Fruit fly (Drosophila melanogaster) whole organism, embryonic: Measurements from ENCODE around the gene CG33946.

Source experiments
- ATbp ChIP-seq: fragments of 200-800 bp; sonication (Bioruptor generic); optimal IDR thresholded peaks from 2 replicates; lab custom pipeline; 2017; ENCODE audit warnings: missing biosample characterization, mild to moderate bottlenecking, missing genetic modification characterization, missing genetic modification reagents
- Bgb ChIP-seq: fragments of 200-800 bp; sonication (Bioruptor generic); IDR thresholded peaks from 2 replicates; pipeline ENCODE4 v1.3.6; 2022; ENCODE audit warnings: missing biosample characterization, missing genetic modification characterization; ENCODE audit not compliant: partially characterized antibody
- BtbVII ChIP-seq: fragments of 200-800 bp; sonication (Bioruptor generic); optimal IDR thresholded peaks from 3 replicates; lab custom pipeline; 2017; ENCODE audit warnings: missing biosample characterization, mild to moderate bottlenecking, missing genetic modification characterization
- CG11504 ChIP-seq: fragments of 200-800 bp; sonication (Bioruptor generic); optimal IDR thresholded peaks from 3 replicates; lab custom pipeline; 2019; ENCODE audit warnings: missing biosample characterization, mild to moderate bottlenecking, missing genetic modification characterization, moderate library complexity
- CG14050 ChIP-seq: fragments of 200-800 bp; sonication (Bioruptor generic); IDR thresholded peaks from 3 replicates; pipeline ENCODE4 v1.3.6; 2022; ENCODE audit warnings: missing biosample characterization, missing genetic modification characterization
- CG15479 ChIP-seq: fragments of 200-800 bp; sonication (Bioruptor generic); optimal IDR thresholded peaks from 3 replicates; lab custom pipeline; 2019; ENCODE audit warnings: missing biosample characterization, mild to moderate bottlenecking, missing genetic modification characterization, moderate library complexity
- CG15514 ChIP-seq: fragments of 200-800 bp; sonication (Bioruptor generic); optimal IDR thresholded peaks from 3 replicates; lab custom pipeline; 2017; ENCODE audit warnings: missing biosample characterization, missing genetic modification characterization, mild to moderate bottlenecking, moderate library complexity, missing genetic modification reagents
- CG1603 ChIP-seq: fragments of 200-800 bp; sonication (Bioruptor generic); optimal IDR thresholded peaks from 2 replicates; lab custom pipeline; 2019; ENCODE audit warnings: missing biosample characterization, mild to moderate bottlenecking, missing genetic modification characterization, moderate library complexity
- CG1647 ChIP-seq: fragments of 200-800 bp; sonication (Bioruptor generic); optimal IDR thresholded peaks from 3 replicates; lab custom pipeline; 2016; ENCODE audit warnings: missing biosample characterization, missing genetic modification characterization
- CG17612 ChIP-seq: fragments of 200-800 bp; sonication (Bioruptor generic); IDR thresholded peaks from 2 replicates; pipeline ENCODE4 v1.3.6; 2022; ENCODE audit warnings: missing biosample characterization, missing genetic modification characterization
- CG2120 ChIP-seq: fragments of 200-800 bp; sonication (Bioruptor generic); optimal IDR thresholded peaks from 3 replicates; lab custom pipeline; 2016; ENCODE audit warnings: missing biosample characterization, missing genetic modification characterization
- CG2875 ChIP-seq: fragments of 200-800 bp; sonication (Bioruptor generic); optimal IDR thresholded peaks from 2 replicates; lab custom pipeline; 2017; ENCODE audit warnings: missing biosample characterization, mild to moderate bottlenecking, missing genetic modification characterization, missing genetic modification reagents
- CG34224 ChIP-seq: fragments of 200-800 bp; sonication (Bioruptor generic); IDR thresholded peaks from 3 replicates; pipeline ENCODE4 v1.3.6; 2022; ENCODE audit warnings: missing biosample characterization, missing genetic modification characterization; ENCODE audit not compliant: partially characterized antibody
- CG3995 ChIP-seq: fragments of 200-800 bp; sonication (Bioruptor generic); optimal IDR thresholded peaks from 3 replicates; lab custom pipeline; 2016; ENCODE audit warnings: missing biosample characterization, missing genetic modification characterization
- CG42726 ChIP-seq: fragments of 200-800 bp; sonication (Bioruptor generic); IDR thresholded peaks from 2 replicates; pipeline ENCODE4 v1.3.6; 2022; ENCODE audit warnings: missing biosample characterization, missing genetic modification characterization; ENCODE audit not compliant: partially characterized antibody
- CG6689 ChIP-seq: fragments of 200-800 bp; sonication (Bioruptor generic); IDR thresholded peaks from 2 replicates; pipeline ENCODE4 v1.3.6; 2022; ENCODE audit warnings: missing biosample characterization, missing genetic modification characterization
- CG6765 ChIP-seq: fragments of 200-800 bp; sonication (Bioruptor generic); optimal IDR thresholded peaks from 3 replicates; lab custom pipeline; 2017; ENCODE audit warnings: missing biosample characterization, mild to moderate bottlenecking, missing genetic modification characterization
- CG7928 ChIP-seq: fragments of 200-800 bp; sonication (Bioruptor generic); optimal IDR thresholded peaks from 2 replicates; lab custom pipeline; 2017; ENCODE audit warnings: missing biosample characterization, mild to moderate bottlenecking, missing genetic modification characterization
- CG8765 ChIP-seq: fragments of 200-800 bp; sonication (Bioruptor generic); IDR thresholded peaks from 2 replicates; pipeline ENCODE4 v1.3.6; 2022; ENCODE audit warnings: missing biosample characterization, missing genetic modification characterization
- CG9817 ChIP-seq: fragments of 200-800 bp; sonication (Bioruptor generic); optimal IDR thresholded peaks from 2 replicates; lab custom pipeline; 2018; ENCODE audit warnings: missing biosample characterization, mild to moderate bottlenecking, missing genetic modification characterization, moderate library complexity
- D19B ChIP-seq: fragments of 200-800 bp; sonication (Bioruptor generic); optimal IDR thresholded peaks from 2 replicates; lab custom pipeline; 2017; ENCODE audit warnings: missing biosample characterization, mild to moderate bottlenecking, missing genetic modification characterization
- Dad ChIP-seq: fragments of 200-800 bp; sonication (Bioruptor generic); optimal IDR thresholded peaks from 3 replicates; lab custom pipeline; 2016; ENCODE audit warnings: missing biosample characterization, missing genetic modification characterization
- Dp ChIP-seq: fragments of 200-800 bp; sonication (Bioruptor generic); optimal IDR thresholded peaks from 2 replicates; lab custom pipeline; 2018; ENCODE audit warnings: missing biosample characterization, mild to moderate bottlenecking, missing genetic modification characterization, moderate library complexity
- HmgZ ChIP-seq: fragments of 200-800 bp; sonication (Bioruptor generic); optimal IDR thresholded peaks from 2 replicates; lab custom pipeline; 2018; ENCODE audit warnings: missing biosample characterization, mild to moderate bottlenecking, missing genetic modification characterization
- MBD-R2 ChIP-seq: fragments of 200-800 bp; sonication (Bioruptor generic); IDR thresholded peaks from 2 replicates; pipeline ENCODE4 v1.3.6; 2022; ENCODE audit warnings: missing biosample characterization, missing genetic modification characterization
- PHDP ChIP-seq: fragments of 200-800 bp; sonication (Bioruptor generic); optimal IDR thresholded peaks from 3 replicates; lab custom pipeline; 2018; ENCODE audit warnings: missing biosample characterization, mild to moderate bottlenecking, missing genetic modification characterization, moderate library complexity
- Sox100B ChIP-seq: fragments of 200-800 bp; sonication (Bioruptor generic); optimal IDR thresholded peaks from 3 replicates; lab custom pipeline; 2018; ENCODE audit warnings: missing biosample characterization, mild to moderate bottlenecking, missing genetic modification characterization
- aop ChIP-seq: fragments of 200-800 bp; sonication (Bioruptor generic); IDR thresholded peaks from 2 replicates; pipeline ENCODE4 v1.3.6; 2022; ENCODE audit warnings: missing biosample characterization, missing genetic modification characterization
- ap ChIP-seq: fragments of 200-800 bp; sonication (Bioruptor generic); IDR thresholded peaks from 2 replicates; pipeline ENCODE4 v1.3.6; 2022; ENCODE audit warnings: missing biosample characterization, missing genetic modification characterization
- bcd ChIP-seq: fragments of 200-800 bp; sonication (Bioruptor generic); optimal IDR thresholded peaks from 2 replicates; lab custom pipeline; 2017; ENCODE audit warnings: missing biosample characterization, mild to moderate bottlenecking, missing genetic modification characterization
- chif ChIP-seq, 2 experiments: fragments of 200-800 bp; sonication (Bioruptor generic); optimal IDR thresholded peaks; 3 replicates each; lab custom pipeline; 2016; ENCODE audit warnings: missing biosample characterization in 2 of 2, missing genetic modification characterization in 2 of 2
- crol ChIP-seq: fragments of 200-800 bp; sonication (Bioruptor generic); IDR thresholded peaks from 2 replicates; pipeline ENCODE4 v1.3.6; 2022; ENCODE audit warnings: missing biosample characterization, missing genetic modification characterization
- da ChIP-seq: fragments of 200-800 bp; sonication (Bioruptor generic); optimal IDR thresholded peaks from 2 replicates; lab custom pipeline; 2016; ENCODE audit warnings: missing biosample characterization, missing genetic modification characterization
- danr ChIP-seq: fragments of 200-800 bp; sonication (Bioruptor generic); IDR thresholded peaks from 2 replicates; pipeline ENCODE4 v1.3.6; 2022; ENCODE audit warnings: missing biosample characterization, missing genetic modification characterization
- dimm ChIP-seq: fragments of 200-800 bp; sonication (Bioruptor generic); IDR thresholded peaks from 2 replicates; pipeline ENCODE4 v1.3.6; 2022; ENCODE audit warnings: missing biosample characterization, missing genetic modification characterization
- gce ChIP-seq: fragments of 200-800 bp; sonication (Bioruptor generic); IDR thresholded peaks from 3 replicates; pipeline ENCODE4 v1.3.6; 2022; ENCODE audit warnings: missing biosample characterization, missing genetic modification characterization
- grau ChIP-seq: fragments of 200-800 bp; optimal IDR thresholded peaks from 3 replicates; lab custom pipeline; 2019; ENCODE audit warnings: missing biosample characterization, mild to moderate bottlenecking, missing genetic modification characterization, moderate library complexity
- hkb ChIP-seq, 2 experiments: fragments of 200-800 bp in 1 of 2; fragments of >200 bp in 1 of 2; sonication (Bioruptor generic) in 1 of 2; IDR thresholded peaks in 1 of 2; optimal IDR thresholded peaks in 1 of 2; 2 replicates each; pipeline versions ENCODE4 v1.3.6 to Lab custom; 2017 to 2022; ENCODE audit warnings: missing biosample characterization in 1 of 2, missing genetic modification characterization in 1 of 2
- luna ChIP-seq: fragments of 200-800 bp; sonication (Bioruptor generic); optimal IDR thresholded peaks from 2 replicates; lab custom pipeline; 2016; ENCODE audit warnings: missing biosample characterization, missing genetic modification characterization
- nau ChIP-seq: fragments of 200-800 bp; sonication (Bioruptor generic); optimal IDR thresholded peaks from 3 replicates; lab custom pipeline; 2017; ENCODE audit warnings: missing biosample characterization, mild to moderate bottlenecking, missing genetic modification characterization, missing genetic modification reagents
- pros ChIP-seq: fragments of 200-800 bp; sonication (Bioruptor generic); optimal IDR thresholded peaks from 3 replicates; lab custom pipeline; 2019; ENCODE audit warnings: missing biosample characterization, mild to moderate bottlenecking, missing genetic modification characterization, moderate library complexity
- sima ChIP-seq: fragments of 200-800 bp; sonication (Bioruptor generic); optimal IDR thresholded peaks from 2 replicates; lab custom pipeline; 2016; ENCODE audit warnings: missing biosample characterization, missing genetic modification characterization
- stc ChIP-seq: fragments of 200-800 bp; sonication (Bioruptor generic); IDR thresholded peaks from 2 replicates; pipeline ENCODE4 v1.3.6; 2022; ENCODE audit warnings: missing biosample characterization, missing genetic modification characterization
- tio ChIP-seq: fragments of 200-800 bp; sonication (Bioruptor generic); optimal IDR thresholded peaks from 2 replicates; lab custom pipeline; 2017; ENCODE audit warnings: missing biosample characterization, missing genetic modification characterization, inconsistent platforms
- tna ChIP-seq: fragments of 200-800 bp; sonication (Bioruptor generic); IDR thresholded peaks from 2 replicates; pipeline ENCODE4 v1.3.6; 2022; ENCODE audit warnings: missing biosample characterization, missing genetic modification characterization; ENCODE audit not compliant: partially characterized antibody
- tx ChIP-seq: fragments of 200-800 bp; sonication (Bioruptor generic); optimal IDR thresholded peaks from 2 replicates; lab custom pipeline; 2016; ENCODE audit warnings: missing biosample characterization, missing genetic modification characterization
- unc-4 ChIP-seq: fragments of 200-800 bp; sonication (Bioruptor generic); IDR thresholded peaks from 2 replicates; pipeline ENCODE4 v1.3.6; 2022; ENCODE audit warnings: missing biosample characterization, missing genetic modification characterization; ENCODE audit not compliant: partially characterized antibody
- vvl ChIP-seq: fragments of 200-800 bp; sonication (Bioruptor generic); IDR thresholded peaks from 2 replicates; pipeline ENCODE4 v1.3.6; 2022; ENCODE audit warnings: missing biosample characterization, missing genetic modification characterization

Gene CG33946

dm6 chr3L:6262644-6263404 lies 42.4 kb downstream of the CG33946 start, which contains the start of gene Ldh (continued):
- TF ChIP-seq CG2120 (peak; percentile 93), BtbVII (peak; percentile 95), CG15479 (peak; percentile 90), Bgb (GFP tag; lab: Robert Waterston, UW) (no peak), luna (GFP tag; lab: Kevin White, UChicago) (peak; percentile 44), aop (no peak), danr (GFP tag; lab: Robert Waterston, UW) (peak; percentile 81), sima (GFP tag; lab: Kevin White, UChicago) (peak; percentile 70), tna (no peak), CG7928 (peak; percentile 63), PHDP (tag; lab: Kevin White, UChicago) (peak; percentile 98), pros (GFP tag; lab: Kevin White, UChicago) (peak; percentile 77), da (GFP tag; lab: Kevin White, UChicago) (peak; percentile 43), CG1647 (peak; percentile 84), hkb (optimal IDR thresholded peaks at IDR 0.05; lab: Kevin White, UChicago) (no peak), hkb (GFP tag; IDR thresholded peaks at IDR 0.05; lab: Robert Waterston, UW) (peak; percentile 94), vvl (peak; percentile 97), CG42726 (GFP tag; lab: Robert Waterston, UW) (no peak), CG6689 (peak; percentile 95), grau (peak; percentile 97), D19B (peak; percentile 82), bcd (peak; percentile 95), tio (peak; percentile 94), ATbp (GFP tag; lab: Kevin White, UChicago) (peak; percentile 95), CG1603 (tag; lab: Kevin White, UChicago) (peak; percentile 88), dimm (GFP tag; lab: Robert Waterston, UW) (peak; percentile 76), CG17612 (GFP tag; lab: Robert Waterston, UW) (peak; percentile 67; the same call in 1 of the 2 replicates), CG15514 (GFP tag; lab: Kevin White, UChicago) (peak; percentile 80), CG8765 (GFP tag; lab: Robert Waterston, UW) (peak; percentile 85), CG9817 (tag; lab: Kevin White, UChicago) (peak; percentile 93), Dp (no peak), CG3995 (GFP tag; lab: Kevin White, UChicago) (peak; percentile 58), gce (GFP tag; lab: Robert Waterston, UW) (peak; percentile 72; the same call in 2 of the 3 replicates), MBD-R2 (GFP tag; lab: Robert Waterston, UW) (peak; percentile 56; the same call in 1 of the 2 replicates), chif (GFP tag; optimal IDR thresholded peaks at IDR 0.05; lab: Kevin White, UChicago) (peak; percentile 79 to 88), CG2875 (GFP tag; lab: Kevin White, UChicago) (peak; percentile 95), CG14050 (GFP tag; lab: Robert Waterston, UW) (peak; percentile 88), HmgZ (tag; lab: Kevin White, UChicago) (peak; percentile 97), CG11504 (tag; lab: Kevin White, UChicago) (peak; percentile 95), Dad (GFP tag; lab: Kevin White, UChicago) (peak; percentile 73), CG34224 (GFP tag; lab: Robert Waterston, UW) (no peak), ap (GFP tag; lab: Robert Waterston, UW) (peak; percentile 84), CG6765 (GFP tag; lab: Kevin White, UChicago) (peak; percentile 87), tx (GFP tag; lab: Kevin White, UChicago) (peak; percentile 58), unc-4 (no peak), crol (GFP tag; lab: Robert Waterston, UW) (0 out of 2 replicates have a peak, but pooled peaks have one; percentile 11), Sox100B (GFP tag; lab: Kevin White, UChicago) (peak; percentile 97), nau (GFP tag; lab: Kevin White, UChicago) (peak; percentile 94), stc (GFP tag; lab: Robert Waterston, UW) (peak; percentile 91)
